Worm (Caenorhabditis elegans) whole organism, L3 larva: ENCODE measurements around the gene R09A8.2.

ENCODE experiments used
- ZK546.5 ChIP-seq: sonication (generic microtip); optimal IDR thresholded peaks from 2 replicates; lab custom pipeline; 2017; ENCODE audit warnings: missing biosample characterization, missing genetic modification characterization
- aly-2 ChIP-seq: fragments of 150-350 bp; optimal IDR thresholded peaks from 2 replicates; lab custom pipeline; 2014; ENCODE audit warnings: missing biosample characterization, missing genetic modification characterization
- ama-1 ChIP-seq: fragments of 150-350 bp; optimal IDR thresholded peaks from 2 replicates; lab custom pipeline; 2018
- ceh-16 ChIP-seq: sonication (generic microtip); optimal IDR thresholded peaks from 2 replicates; lab custom pipeline; 2017; ENCODE audit warnings: missing biosample characterization, missing genetic modification characterization
- ceh-28 ChIP-seq: fragments of 150-350 bp; optimal IDR thresholded peaks from 2 replicates; lab custom pipeline; 2014; ENCODE audit warnings: missing biosample characterization, missing genetic modification reagents, missing genetic modification characterization
- ceh-82 ChIP-seq: fragments of 150-350 bp; optimal IDR thresholded peaks from 2 replicates; lab custom pipeline; 2014; ENCODE audit warnings: missing biosample characterization, missing genetic modification characterization
- ceh-9 ChIP-seq: sonication (generic microtip); optimal IDR thresholded peaks from 2 replicates; lab custom pipeline; 2018; ENCODE audit warnings: missing biosample characterization, missing genetic modification characterization
- daf-12 ChIP-seq: fragments of 150-350 bp; optimal IDR thresholded peaks from 2 replicates; lab custom pipeline; 2014; ENCODE audit warnings: missing biosample characterization, missing genetic modification reagents, missing genetic modification characterization
- egl-27 ChIP-seq: sonication (generic microtip); optimal IDR thresholded peaks from 4 replicates; lab custom pipeline; 2017; ENCODE audit warnings: missing biosample characterization, missing genetic modification reagents, missing genetic modification characterization
- elt-2 ChIP-seq: sonication (generic microtip); optimal IDR thresholded peaks from 2 replicates; lab custom pipeline; 2016; ENCODE audit warnings: missing genetic modification reagents, mild to moderate bottlenecking, missing genetic modification characterization, missing compliant biosample characterization
- eor-1 ChIP-seq, 2 experiments: fragments of 150-350 bp; optimal IDR thresholded peaks; 2 replicates each; lab custom pipeline; 2014 to 2018; ENCODE audit warnings: missing biosample characterization in 2 of 2, missing genetic modification characterization in 2 of 2
- fkh-10 ChIP-seq: sonication (generic microtip); optimal IDR thresholded peaks from 2 replicates; lab custom pipeline; 2017; ENCODE audit warnings: missing biosample characterization, missing genetic modification reagents, missing genetic modification characterization
- fkh-2 ChIP-seq: fragments of 150-350 bp; optimal IDR thresholded peaks from 2 replicates; lab custom pipeline; 2014; ENCODE audit warnings: missing biosample characterization, missing genetic modification reagents, missing genetic modification characterization
- hmg-11 ChIP-seq: sonication (generic microtip); optimal IDR thresholded peaks from 2 replicates; lab custom pipeline; 2016; ENCODE audit warnings: missing genetic modification characterization, missing compliant biosample characterization
- lin-15B ChIP-seq: fragments of 150-350 bp; optimal IDR thresholded peaks from 2 replicates; lab custom pipeline; 2014; ENCODE audit warnings: missing biosample characterization, missing genetic modification characterization
- lin-39 ChIP-seq: fragments of 150-350 bp; optimal IDR thresholded peaks from 2 replicates; lab custom pipeline; 2018; ENCODE audit warnings: missing biosample characterization, missing genetic modification reagents, missing genetic modification characterization
- lsy-12 ChIP-seq: sonication (generic microtip); optimal IDR thresholded peaks from 2 replicates; lab custom pipeline; 2016; ENCODE audit warnings: mild to moderate bottlenecking, missing genetic modification characterization, missing compliant biosample characterization
- nfya-1 ChIP-seq: sonication (generic microtip); optimal IDR thresholded peaks from 2 replicates; lab custom pipeline; 2017; ENCODE audit warnings: missing genetic modification characterization, mild to moderate bottlenecking, missing compliant biosample characterization, antibody characterized with exemption, moderate library complexity; ENCODE audit not compliant: insufficient read depth
- nhr-11 ChIP-seq: fragments of 150-350 bp; optimal IDR thresholded peaks from 2 replicates; lab custom pipeline; 2014; ENCODE audit warnings: missing biosample characterization, missing genetic modification characterization
- nhr-23 ChIP-seq: fragments of 150-350 bp; optimal IDR thresholded peaks from 2 replicates; lab custom pipeline; 2014; ENCODE audit warnings: missing biosample characterization, missing genetic modification reagents, missing genetic modification characterization
- nhr-237 ChIP-seq: fragments of 150-350 bp; optimal IDR thresholded peaks from 2 replicates; lab custom pipeline; 2014; ENCODE audit warnings: missing biosample characterization, missing genetic modification characterization
- nhr-25 ChIP-seq: sonication (generic microtip); optimal IDR thresholded peaks from 2 replicates; lab custom pipeline; 2017; ENCODE audit warnings: missing biosample characterization, missing genetic modification characterization
- nhr-28 ChIP-seq: fragments of 150-350 bp; optimal IDR thresholded peaks from 2 replicates; lab custom pipeline; 2014; ENCODE audit warnings: missing biosample characterization, missing genetic modification characterization
- nhr-43 ChIP-seq: sonication (generic microtip); optimal IDR thresholded peaks from 2 replicates; lab custom pipeline; 2016; ENCODE audit warnings: mild to moderate bottlenecking, missing genetic modification characterization, missing compliant biosample characterization; ENCODE audit not compliant: poor library complexity, severe bottlenecking
- nhr-77 ChIP-seq: fragments of 150-350 bp; optimal IDR thresholded peaks from 2 replicates; lab custom pipeline; 2014; ENCODE audit warnings: missing biosample characterization, missing genetic modification characterization
- pha-4 ChIP-seq: fragments of 150-350 bp; optimal IDR thresholded peaks from 2 replicates; lab custom pipeline; 2014; ENCODE audit warnings: missing biosample characterization, missing genetic modification reagents, missing genetic modification characterization
- pqm-1 ChIP-seq: fragments of 150-350 bp; optimal IDR thresholded peaks from 2 replicates; lab custom pipeline; 2017; ENCODE audit warnings: missing biosample characterization, missing genetic modification characterization, inconsistent platforms
- sea-2 ChIP-seq: fragments of 150-350 bp; sonication (generic microtip); optimal IDR thresholded peaks from 4 replicates; lab custom pipeline; 2014; ENCODE audit warnings: missing biosample characterization, missing genetic modification reagents, missing genetic modification characterization
- skn-1 ChIP-seq: fragments of 150-350 bp; optimal IDR thresholded peaks from 2 replicates; lab custom pipeline; 2014; ENCODE audit warnings: missing biosample characterization, missing genetic modification characterization
- snpc-4 ChIP-seq: fragments of 150-350 bp; optimal IDR thresholded peaks from 2 replicates; lab custom pipeline; 2014; ENCODE audit warnings: missing biosample characterization, missing genetic modification characterization
- unc-62 ChIP-seq: fragments of 150-350 bp; sonication (generic microtip); optimal IDR thresholded peaks from 4 replicates; lab custom pipeline; 2014; ENCODE audit warnings: missing biosample characterization, missing genetic modification reagents, missing genetic modification characterization
- zag-1 ChIP-seq: fragments of 150-350 bp; optimal IDR thresholded peaks from 2 replicates; lab custom pipeline; 2014; ENCODE audit warnings: missing biosample characterization, missing genetic modification characterization
- ztf-11 ChIP-seq: fragments of 150-350 bp; optimal IDR thresholded peaks from 2 replicates; lab custom pipeline; 2014; ENCODE audit warnings: missing biosample characterization, missing genetic modification characterization
- ztf-4 ChIP-seq: fragments of 150-350 bp; optimal IDR thresholded peaks from 2 replicates; lab custom pipeline; 2014; ENCODE audit warnings: missing biosample characterization, missing genetic modification characterization

Gene R09A8.2

DNA sequence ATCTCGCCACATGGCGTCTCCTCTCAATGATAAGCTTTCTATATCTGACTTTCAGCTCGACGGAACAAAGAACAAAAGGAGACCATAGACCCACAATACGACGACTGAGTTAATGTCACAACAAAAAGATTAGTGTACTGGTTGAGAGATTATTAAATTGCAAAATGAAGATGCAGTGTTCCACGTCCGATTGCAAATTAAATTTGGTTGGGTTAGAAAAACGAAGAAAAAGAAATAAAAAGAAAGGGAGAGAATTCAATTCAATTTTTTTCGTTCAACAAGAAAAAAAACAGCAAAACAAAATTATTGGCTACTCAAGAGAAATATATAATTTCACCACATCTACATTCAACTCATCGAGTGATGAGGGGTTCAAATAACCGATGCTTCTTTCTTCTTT is 12.2 kb downstream of the R09A8.2 start:
- TF ChIP-seq fkh-10 (GFP tag; lab: Kevin White, UChicago) (peak; percentile 65), ama-1 (lab: Kevin White, UChicago) (no peak), nfya-1 (tag; lab: Kevin White, UChicago) (no peak)

DNA sequence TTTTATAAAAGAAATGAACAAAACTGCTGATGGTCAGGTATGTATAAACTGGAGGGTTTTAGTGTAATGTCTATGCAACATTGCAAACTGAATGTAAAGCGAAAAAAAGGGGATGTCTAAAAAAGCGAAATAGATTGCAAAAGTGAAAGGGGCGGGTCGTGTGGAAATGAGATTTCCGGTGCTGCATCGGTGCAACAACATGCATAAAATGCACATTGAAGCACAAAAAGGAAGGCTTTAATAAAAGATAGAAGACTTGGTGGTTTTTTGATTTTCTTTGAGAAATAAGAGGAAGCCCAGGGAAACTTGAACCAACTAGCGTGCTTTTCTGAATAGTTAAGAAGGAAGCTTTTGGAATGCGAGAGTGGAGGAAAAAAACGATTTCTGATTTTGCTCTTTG is 13.4 kb downstream of the R09A8.2 start:
- TF ChIP-seq nhr-237 (tag; lab: Kevin White, UChicago) (no peak), ceh-28 (tag; lab: Kevin White, UChicago) (no peak), pqm-1 (tag; lab: Kevin White, UChicago) (no peak), fkh-10 (GFP tag; lab: Kevin White, UChicago) (peak; percentile 49), nhr-28 (tag; lab: Kevin White, UChicago) (no peak), ceh-82 (no peak)

DNA sequence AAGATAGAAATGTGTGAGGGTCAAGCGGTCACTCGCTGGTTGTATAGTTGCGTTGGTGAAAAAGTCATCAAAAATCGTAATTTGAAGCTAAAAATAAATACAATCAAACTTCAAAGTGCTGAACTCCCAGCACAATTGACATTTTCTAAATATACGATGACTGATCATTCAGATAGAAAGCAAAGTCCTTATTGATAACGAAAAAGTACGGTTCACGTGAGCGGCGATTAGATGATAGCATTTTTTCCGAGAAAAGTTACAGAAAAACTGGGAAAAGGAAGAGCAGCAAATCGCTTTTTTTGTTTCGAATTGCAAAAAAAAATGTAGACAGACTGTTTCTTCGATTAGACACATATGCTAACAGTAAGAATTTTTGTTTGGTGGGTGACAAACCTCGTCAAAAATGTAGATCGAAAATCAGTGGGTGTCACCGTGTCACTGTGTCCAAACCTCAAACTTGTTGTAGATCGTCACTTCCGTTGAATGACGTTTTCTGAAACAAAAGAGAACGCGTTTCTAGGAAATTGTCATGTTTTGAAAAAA is 14.7 kb downstream of the R09A8.2 start, which contains the start of gene ivns-1:
Gene ivns-1 (minus strand): TSS at position 493 of the 543 bp plus-strand sequence.
- TF ChIP-seq elt-2 (tag; lab: Kevin White, UChicago) (peak; percentile 77), sea-2 (GFP tag; lab: Kevin White, UChicago) (no peak), eor-1 (tag; optimal IDR thresholded peaks at IDR 0.05; lab: Kevin White, UChicago) (no peak), fkh-10 (GFP tag; lab: Kevin White, UChicago) (no peak), nhr-237 (tag; lab: Kevin White, UChicago) (no peak), ceh-9 (tag; lab: Kevin White, UChicago) (no peak), pqm-1 (tag; lab: Kevin White, UChicago) (peak; percentile 68), nfya-1 (tag; lab: Kevin White, UChicago) (no peak), ztf-11 (tag; lab: Kevin White, UChicago) (no peak), ceh-16 (no peak), fkh-2 (tag; lab: Kevin White, UChicago) (no peak), ZK546.5 (tag; lab: Kevin White, UChicago) (no peak), pha-4 (tag; lab: Kevin White, UChicago) (peak; percentile 11), lin-39 (no peak)
- TF ChIP-seq, all 47 proteins: peak for 3

DNA sequence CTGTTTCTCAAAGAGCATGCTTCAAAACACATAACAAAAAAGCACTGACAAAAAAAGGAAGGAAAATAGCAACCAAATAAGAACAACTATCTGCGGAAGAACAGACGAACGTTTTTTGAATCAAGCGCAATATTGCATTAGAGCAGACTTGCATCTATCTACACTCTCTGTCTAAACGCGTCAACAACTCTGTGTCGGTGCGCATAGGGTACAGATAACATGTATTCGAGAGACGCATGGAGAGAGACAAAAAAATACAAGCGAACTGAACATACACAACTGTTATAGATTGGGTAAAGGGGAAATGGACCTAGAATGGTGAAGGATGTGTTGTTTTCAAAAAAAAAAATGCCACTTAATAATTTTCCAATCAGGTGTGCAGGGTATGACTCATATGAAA is 15.7 kb downstream of the R09A8.2 start:
- no peak for TF ChIP-seq ztf-4
- TF ChIP-seq nfya-1 (tag; lab: Kevin White, UChicago): peak; percentile 60
- peak; percentile 50 for TF ChIP-seq lin-15B (tag; lab: Kevin White, UChicago)
- no peak for TF ChIP-seq ceh-16
- no peak for TF ChIP-seq zag-1 (tag; lab: Kevin White, UChicago)
- TF ChIP-seq elt-2 (tag; lab: Kevin White, UChicago): peak; percentile 74
- no peak for TF ChIP-seq nhr-237 (tag; lab: Kevin White, UChicago)
- TF ChIP-seq aly-2 (tag; lab: Kevin White, UChicago): no peak
- TF ChIP-seq egl-27 (tag; lab: Kevin White, UChicago): no peak
- peak; percentile 6 for TF ChIP-seq hmg-11
- peak; percentile 48 for TF ChIP-seq snpc-4 (tag; lab: Kevin White, UChicago)
- peak; percentile 71 for TF ChIP-seq nhr-25 (tag; lab: Kevin White, UChicago)
- TF ChIP-seq ztf-11 (tag; lab: Kevin White, UChicago): no peak
- no peak for TF ChIP-seq nhr-11 (tag; lab: Kevin White, UChicago)
- peak; percentile 97 for TF ChIP-seq pha-4 (tag; lab: Kevin White, UChicago)
- no peak for TF ChIP-seq daf-12
- TF ChIP-seq skn-1 (tag; lab: Kevin White, UChicago): no peak
- no peak for TF ChIP-seq eor-1 (tag; optimal IDR thresholded peaks at IDR 0.05; lab: Kevin White, UChicago)
- peak; percentile 73 for TF ChIP-seq nhr-23 (tag; lab: Kevin White, UChicago)
- no peak for TF ChIP-seq unc-62 (GFP tag; lab: Kevin White, UChicago)
- TF ChIP-seq nhr-43 (tag; lab: Kevin White, UChicago): no peak
- TF ChIP-seq lin-39: no peak
- TF ChIP-seq nhr-77 (tag; lab: Kevin White, UChicago): no peak
- TF ChIP-seq pqm-1 (tag; lab: Kevin White, UChicago): peak; percentile 78
- no peak for TF ChIP-seq ceh-28 (tag; lab: Kevin White, UChicago)
- TF ChIP-seq lsy-12: peak; percentile 57
- no peak for TF ChIP-seq ceh-82
